Worm (Caenorhabditis elegans) whole organism, L4 larva: Measurements from ENCODE around the gene F41F3.3.
A peak's percentile ranks its signal among the peaks of the same experiment; 100 is the strongest.

Experiments used
- D1046.2 ChIP-seq: fragments of 200-800 bp; sonication (Bioruptor generic); IDR thresholded peaks from 2 replicates; pipeline ENCODE4 v1.3.6; 2022; ENCODE audit warnings: missing genetic modification characterization, missing compliant biosample characterization
- F26F4.8 ChIP-seq: fragments of 200-800 bp; sonication (Bioruptor generic); conservative IDR thresholded peaks from 2 replicates; pipeline ENCODE4 v1.3.6; 2022; ENCODE audit warnings: missing genetic modification characterization, missing compliant biosample characterization
- F37D6.2 ChIP-seq: sonication (generic microtip); optimal IDR thresholded peaks from 2 replicates; lab custom pipeline; 2016; ENCODE audit warnings: mild to moderate bottlenecking, missing genetic modification characterization, missing compliant biosample characterization
- F49E8.2 ChIP-seq: sonication (generic microtip); optimal IDR thresholded peaks from 2 replicates; lab custom pipeline; 2016; ENCODE audit warnings: missing compliant biosample characterization, mild to moderate bottlenecking, missing genetic modification characterization, borderline replicate concordance
- T26A8.4 ChIP-seq: fragments of 200-800 bp; sonication (Bioruptor generic); IDR thresholded peaks from 2 replicates; pipeline ENCODE4 v1.3.6; 2022; ENCODE audit warnings: missing genetic modification characterization, missing compliant biosample characterization
- Y48G9A.11 ChIP-seq: fragments of 200-800 bp; sonication (Bioruptor generic); IDR thresholded peaks from 2 replicates; pipeline ENCODE4 v1.3.6; 2022; ENCODE audit warnings: missing genetic modification reagents, missing genetic modification characterization, missing compliant biosample characterization
- dmd-6 ChIP-seq: fragments of 200-800 bp; sonication (Bioruptor generic); IDR thresholded peaks from 2 replicates; pipeline ENCODE4 v1.3.6; 2022; ENCODE audit warnings: missing genetic modification reagents, missing genetic modification characterization, missing compliant biosample characterization
- dmd-9 ChIP-seq: fragments of 200-800 bp; sonication (Bioruptor generic); IDR thresholded peaks from 2 replicates; pipeline ENCODE4 v1.3.6; 2022; ENCODE audit warnings: missing genetic modification reagents, missing genetic modification characterization, missing compliant biosample characterization
- dpl-1 ChIP-seq: fragments of 150-350 bp; optimal IDR thresholded peaks from 2 replicates; lab custom pipeline; 2014; ENCODE audit warnings: missing biosample characterization, missing genetic modification reagents, missing genetic modification characterization
- duxl-1 ChIP-seq: sonication (generic microtip); optimal IDR thresholded peaks from 2 replicates; lab custom pipeline; 2016; ENCODE audit warnings: mild to moderate bottlenecking, missing genetic modification characterization, moderate library complexity, missing compliant biosample characterization; ENCODE audit not compliant: poor library complexity
- egl-43 ChIP-seq: fragments of 200-800 bp; sonication (Bioruptor generic); IDR thresholded peaks from 2 replicates; pipeline ENCODE4 v1.3.6; 2022; ENCODE audit warnings: missing genetic modification reagents, missing genetic modification characterization, missing compliant biosample characterization
- hlh-11 ChIP-seq: fragments of 200-800 bp; sonication (Bioruptor generic); optimal IDR thresholded peaks from 2 replicates; lab custom pipeline; 2018; ENCODE audit warnings: mild to moderate bottlenecking, missing genetic modification characterization, missing compliant biosample characterization
- hlh-30 ChIP-seq: sonication (generic microtip); optimal IDR thresholded peaks from 2 replicates; lab custom pipeline; 2017; ENCODE audit warnings: antibody characterized with exemption, mild to moderate bottlenecking, missing genetic modification characterization, missing compliant biosample characterization; ENCODE audit not compliant: insufficient read depth
- hmg-1.1 ChIP-seq: fragments of 200-800 bp; sonication (Bioruptor generic); IDR thresholded peaks from 2 replicates; pipeline ENCODE4 v1.3.6; 2022; ENCODE audit warnings: missing genetic modification reagents, missing genetic modification characterization, missing compliant biosample characterization
- lim-7 ChIP-seq: fragments of 200-800 bp; sonication (Bioruptor generic); IDR thresholded peaks from 2 replicates; pipeline ENCODE4 v1.3.6; 2022; ENCODE audit warnings: missing genetic modification characterization, missing compliant biosample characterization
- lin-15B ChIP-seq: fragments of 150-350 bp; sonication (generic microtip); optimal IDR thresholded peaks from 3 replicates; lab custom pipeline; 2014; ENCODE audit warnings: missing biosample characterization, missing genetic modification characterization
- lin-29 ChIP-seq: fragments of 200-800 bp; sonication (Bioruptor generic); IDR thresholded peaks from 2 replicates; pipeline ENCODE4 v1.3.6; 2022; ENCODE audit warnings: missing genetic modification reagents, missing genetic modification characterization, missing compliant biosample characterization
- lin-38 ChIP-seq: fragments of 200-800 bp; sonication (Bioruptor generic); IDR thresholded peaks from 2 replicates; pipeline ENCODE4 v1.3.6; 2022; ENCODE audit warnings: missing genetic modification reagents, missing genetic modification characterization, missing compliant biosample characterization
- lin-39 ChIP-seq: fragments of 150-350 bp; optimal IDR thresholded peaks from 2 replicates; lab custom pipeline; 2014; ENCODE audit warnings: missing biosample characterization, missing genetic modification reagents, missing genetic modification characterization
- lir-3 ChIP-seq: sonication (generic microtip); optimal IDR thresholded peaks from 2 replicates; lab custom pipeline; 2016; ENCODE audit warnings: mild to moderate bottlenecking, missing genetic modification characterization, missing compliant biosample characterization
- lsy-2 ChIP-seq, 2 experiments: fragments of 150-350 bp in 1 of 2; sonication (generic microtip) in 1 of 2; optimal IDR thresholded peaks; 2 replicates each; lab custom pipeline; 2014 to 2017; ENCODE audit warnings: missing biosample characterization in 2 of 2, missing genetic modification characterization in 2 of 2
- madf-9 ChIP-seq: fragments of 200-800 bp; sonication (Bioruptor generic); conservative IDR thresholded peaks from 2 replicates; pipeline ENCODE4 v1.3.6; 2022; ENCODE audit warnings: missing genetic modification reagents, missing genetic modification characterization, missing compliant biosample characterization
- mdl-1 ChIP-seq, 2 experiments: fragments of 150-350 bp in 1 of 2; sonication (generic microtip) in 1 of 2; optimal IDR thresholded peaks; 2 replicates each; lab custom pipeline; 2014 to 2017; ENCODE audit warnings: missing biosample characterization in 2 of 2, missing genetic modification characterization in 2 of 2
- mep-1 ChIP-seq: fragments of 150-350 bp; sonication (generic microtip); optimal IDR thresholded peaks from 3 replicates; lab custom pipeline; 2014; ENCODE audit warnings: missing biosample characterization, missing genetic modification characterization
- mes-2 ChIP-seq: sonication (generic microtip); optimal IDR thresholded peaks from 2 replicates; lab custom pipeline; 2016; ENCODE audit warnings: missing genotype, mild to moderate bottlenecking, missing genetic modification characterization, missing compliant biosample characterization; ENCODE audit not compliant: poor library complexity, severe bottlenecking
- mxl-3 ChIP-seq: fragments of 200-800 bp; sonication (Bioruptor generic); optimal IDR thresholded peaks from 2 replicates; lab custom pipeline; 2018; ENCODE audit warnings: mild to moderate bottlenecking, missing genetic modification characterization, missing compliant biosample characterization
- nhr-6 ChIP-seq: fragments of 150-350 bp; optimal IDR thresholded peaks from 2 replicates; lab custom pipeline; 2014; ENCODE audit warnings: missing biosample characterization, missing genetic modification characterization
- nhr-77 ChIP-seq: fragments of 150-350 bp; optimal IDR thresholded peaks from 2 replicates; lab custom pipeline; 2014; ENCODE audit warnings: missing biosample characterization, missing genetic modification characterization
- pha-4 ChIP-seq, 2 experiments: fragments of 150-350 bp in 1 of 2; fragments of 200-800 bp in 1 of 2; sonication (Bioruptor generic) in 1 of 2; IDR thresholded peaks in 1 of 2; optimal IDR thresholded peaks in 1 of 2; 2 replicates each; pipeline versions ENCODE4 v1.3.6 to Lab custom; 2014 to 2022; ENCODE audit warnings: missing genetic modification characterization in 2 of 2, missing genetic modification reagents in 2 of 2, missing biosample characterization in 1 of 2, missing compliant biosample characterization in 1 of 2
- pqm-1 ChIP-seq: sonication (generic microtip); optimal IDR thresholded peaks from 2 replicates; lab custom pipeline; 2017; ENCODE audit warnings: missing biosample characterization, missing genetic modification characterization
- rbr-2 ChIP-seq: sonication (generic microtip); optimal IDR thresholded peaks from 2 replicates; lab custom pipeline; 2016; ENCODE audit warnings: missing genotype, missing genetic modification characterization, missing compliant biosample characterization
- unc-62 ChIP-seq, 3 experiments: fragments of 150-350 bp in 1 of 3; sonication (generic microtip); optimal IDR thresholded peaks in 2 of 3; peaks in 1 of 3; 1 replicate in 1 of 3; 2 replicates in 2 of 3; lab custom pipeline; 2014 to 2017; ENCODE audit warnings: missing biosample characterization in 3 of 3, missing genetic modification characterization in 3 of 3, missing genetic modification reagents in 3 of 3, missing genotype in 1 of 3
- zfp-3 ChIP-seq: fragments of 200-800 bp; sonication (Bioruptor generic); conservative IDR thresholded peaks from 2 replicates; pipeline ENCODE4 v1.3.6; 2022; ENCODE audit warnings: missing genetic modification reagents, missing genetic modification characterization, missing compliant biosample characterization
- ztf-11 ChIP-seq: fragments of 150-350 bp; optimal IDR thresholded peaks from 2 replicates; lab custom pipeline; 2014; ENCODE audit warnings: missing biosample characterization, missing genetic modification characterization
- ztf-7 ChIP-seq: fragments of 150-350 bp; optimal IDR thresholded peaks from 2 replicates; lab custom pipeline; 2014; ENCODE audit warnings: missing biosample characterization, missing genetic modification characterization

Gene F41F3.3

DNA sequence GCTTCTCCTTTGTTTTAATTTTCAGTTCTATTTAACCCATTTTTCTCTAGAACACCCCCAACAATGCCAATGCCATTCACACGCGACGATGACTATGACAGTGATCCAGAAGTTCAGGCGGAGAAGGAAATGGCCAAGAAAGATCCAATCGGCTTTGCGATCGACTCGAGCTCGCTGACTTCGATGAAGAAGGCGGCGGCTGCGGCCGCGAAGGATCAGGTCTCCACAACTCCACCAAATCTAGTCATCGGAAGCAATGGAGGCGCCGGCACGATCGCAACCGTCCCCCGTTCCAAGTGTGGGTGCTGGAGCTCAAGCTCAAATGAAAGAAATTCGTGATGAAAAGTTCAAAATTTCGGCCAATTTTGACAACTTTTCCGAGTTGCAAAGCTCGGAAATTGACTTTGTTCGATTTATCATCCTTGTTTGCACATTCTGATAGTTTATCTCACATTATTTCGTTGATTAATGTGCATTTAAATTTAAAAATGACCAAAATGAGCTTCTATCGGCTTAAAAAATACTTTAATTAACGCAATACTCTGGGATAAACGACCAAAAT is 40.0 kb upstream of the F41F3.3 start, which contains the start of gene K03B4.2 (continued):
- TF ChIP-seq egl-43 (GFP tag; lab: Robert Waterston, UW) (0 out of 2 replicates have a peak, but pooled peaks have one; percentile 33), T26A8.4 (GFP tag; lab: Robert Waterston, UW) (0 out of 2 replicates have a peak, but pooled peaks have one; percentile 21), pqm-1 (tag; lab: Kevin White, UChicago) (no peak), D1046.2 (GFP tag; lab: Robert Waterston, UW) (0 out of 2 replicates have a peak, but pooled peaks have one; percentile 48), lir-3 (no peak), F26F4.8 (0 out of 2 replicates have a peak, but pooled peaks have one; percentile 26), ztf-11 (tag; lab: Kevin White, UChicago) (no peak), dmd-9 (GFP tag; lab: Robert Waterston, UW) (no peak), lin-39 (tag; lab: Kevin White, UChicago) (no peak), lsy-2 (tag; optimal IDR thresholded peaks at IDR 0.05; lab: Kevin White, UChicago) (no peak), ztf-7 (no peak), Y48G9A.11 (peak; percentile 66; the same call in 1 of the 2 replicates), lim-7 (GFP tag; lab: Robert Waterston, UW) (peak; percentile 55), nhr-77 (tag; lab: Kevin White, UChicago) (no peak), zfp-3 (GFP tag; lab: Robert Waterston, UW) (no peak), mdl-1 (tag; optimal IDR thresholded peaks at IDR 0.05; lab: Kevin White, UChicago) (no peak), madf-9 (GFP tag; lab: Robert Waterston, UW) (no peak)

DNA sequence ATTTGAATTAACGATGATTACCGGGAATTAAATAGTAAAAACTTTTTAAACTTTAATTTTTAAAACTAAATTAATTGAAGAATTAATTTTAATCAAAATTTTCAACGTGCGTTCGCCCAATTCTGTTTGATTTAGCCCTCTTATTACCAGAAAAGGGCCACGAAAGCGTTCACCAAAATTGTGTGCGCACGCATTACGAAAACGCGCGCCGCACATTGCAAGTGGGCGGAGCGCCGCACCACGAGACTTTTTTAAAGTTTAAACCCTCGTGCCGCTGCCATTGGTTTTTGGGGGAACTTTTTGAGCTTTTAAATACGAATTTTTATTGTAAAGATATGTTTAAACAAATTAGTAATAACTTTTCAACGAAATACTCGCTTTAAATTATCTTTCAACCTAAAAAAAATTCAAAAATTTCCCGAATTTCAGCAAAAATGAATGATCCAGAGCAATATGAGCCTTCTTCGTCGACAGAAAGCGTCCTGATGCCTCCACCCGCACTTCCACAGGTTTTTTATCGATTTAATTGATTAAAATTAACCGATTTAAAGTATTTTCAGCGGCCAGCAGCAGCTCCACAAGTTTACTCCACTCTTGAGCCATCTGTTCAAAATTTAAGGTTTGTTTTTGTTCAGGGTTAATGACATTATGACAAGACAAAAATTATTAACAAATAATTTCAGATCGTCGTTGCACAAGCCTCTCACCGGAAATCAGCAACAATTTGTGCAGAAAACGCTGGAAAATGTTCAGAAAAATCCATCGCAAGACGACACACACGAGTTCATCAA is 38.8 kb upstream of the F41F3.3 start, which contains the start of gene taf-10:
Gene taf-10 (plus strand): TSS at position 424 of the 791 bp plus-strand sequence.
- no peak for TF ChIP-seq F37D6.2 (tag; lab: Kevin White, UChicago)
- TF ChIP-seq rbr-2 (tag; lab: Kevin White, UChicago): peak; percentile 37
- TF ChIP-seq lin-15B (tag; lab: Kevin White, UChicago): no peak
- peak; percentile 33 for TF ChIP-seq nhr-6 (tag; lab: Kevin White, UChicago)
- TF ChIP-seq hlh-11 (tag; lab: Kevin White, UChicago): peak; percentile 41
- TF ChIP-seq hlh-30 (tag; lab: Kevin White, UChicago): peak; percentile 98
- TF ChIP-seq pha-4 (GFP tag; IDR thresholded peaks at IDR 0.05; lab: Robert Waterston, UW): peak; percentile 11; the same call in 1 of the 2 replicates
- TF ChIP-seq pha-4 (tag; optimal IDR thresholded peaks at IDR 0.05; lab: Kevin White, UChicago): no peak
- TF ChIP-seq mxl-3 (GFP tag; lab: Kevin White, UChicago): peak; percentile 25
- TF ChIP-seq lsy-2 (tag; optimal IDR thresholded peaks at IDR 0.05; lab: Kevin White, UChicago): peak in 1 of 2 experiments; percentile 60
- TF ChIP-seq dpl-1 (GFP tag; lab: Kevin White, UChicago): peak; percentile 36
- TF ChIP-seq lin-38: peak; percentile 44
- peak; percentile 24; the same call in 1 of the 2 replicates for TF ChIP-seq dmd-6 (GFP tag; lab: Robert Waterston, UW)
- peak; percentile 68; the same call in 1 of the 2 replicates for TF ChIP-seq hmg-1.1 (GFP tag; lab: Robert Waterston, UW)
- TF ChIP-seq lin-29 (GFP tag; lab: Robert Waterston, UW): no peak
- peak; percentile 75 to 88 for TF ChIP-seq mdl-1 (tag; optimal IDR thresholded peaks at IDR 0.05; lab: Kevin White, UChicago)
- TF ChIP-seq duxl-1 (tag; lab: Kevin White, UChicago): peak; percentile 2
- TF ChIP-seq F49E8.2: no peak
- no peak for TF ChIP-seq unc-62 (GFP tag; optimal IDR thresholded peaks at IDR 0.05 in 1 of 2; lab: Kevin White, UChicago)
- no peak for TF ChIP-seq unc-62 (tag; optimal IDR thresholded peaks at IDR 0.05; lab: Kevin White, UChicago)
- peak; percentile 81 for TF ChIP-seq mes-2 (tag; lab: Kevin White, UChicago)
- peak; percentile 40 for TF ChIP-seq mep-1 (tag; lab: Kevin White, UChicago)
